Fruit fly (Drosophila melanogaster) whole organism, prepupa: ENCODE data around the gene CG42676.

Source experiments
- CG3919 ChIP-seq: fragments of 200-800 bp; sonication (Bioruptor generic); optimal IDR thresholded peaks from 3 replicates; lab custom pipeline; 2016; ENCODE audit warnings: missing biosample characterization, missing genetic modification characterization
- Gug ChIP-seq: fragments of 200-800 bp; sonication (Bioruptor generic); IDR thresholded peaks from 2 replicates; pipeline ENCODE4 v1.3.6; 2022; ENCODE audit warnings: missing biosample characterization, missing genetic modification characterization
- fkh ChIP-seq: fragments of 200-800 bp; sonication (Bioruptor generic); optimal IDR thresholded peaks from 3 replicates; lab custom pipeline; 2017; ENCODE audit warnings: missing biosample characterization, mild to moderate bottlenecking, missing genetic modification characterization, moderate library complexity

- no peak for TF ChIP-seq fkh (GFP tag; lab: Kevin White, UChicago)
- TF ChIP-seq Gug (GFP tag; lab: Robert Waterston, UW) = peak; percentile 84
- peak; percentile 90 for TF ChIP-seq CG3919 (GFP tag; lab: Kevin White, UChicago)
Measured at dm6 chr3L:1808631-1809030, 5.7 kb downstream of the CG42676 start.
